Worm (Caenorhabditis elegans) whole organism, late embryonic: ENCODE measurements around the gene ZK1098.12.

Experiments used
- C38D4.7 ChIP-seq: fragments of 200-800 bp; sonication (Bioruptor generic); optimal IDR thresholded peaks from 2 replicates; lab custom pipeline; 2018; ENCODE audit warnings: mild to moderate bottlenecking, missing genetic modification characterization, moderate library complexity, missing compliant biosample characterization
- K02D7.2 ChIP-seq: sonication (generic microtip); optimal IDR thresholded peaks from 2 replicates; lab custom pipeline; 2017; ENCODE audit warnings: mild to moderate bottlenecking, missing genetic modification characterization, missing compliant biosample characterization
- Y22D7AL.16 ChIP-seq: sonication (generic microtip); optimal IDR thresholded peaks from 2 replicates; lab custom pipeline; 2016; ENCODE audit warnings: missing genetic modification characterization, missing compliant biosample characterization
- ahr-1 ChIP-seq: sonication (generic microtip); optimal IDR thresholded peaks from 2 replicates; lab custom pipeline; 2016; ENCODE audit warnings: missing genetic modification characterization, missing compliant biosample characterization
- ceh-14 ChIP-seq: sonication (generic microtip); optimal IDR thresholded peaks from 2 replicates; lab custom pipeline; 2016; ENCODE audit warnings: missing genotype, missing genetic modification characterization, missing compliant biosample characterization
- ceh-18 ChIP-seq: sonication (generic microtip); optimal IDR thresholded peaks from 2 replicates; lab custom pipeline; 2016; ENCODE audit warnings: missing genetic modification characterization, missing compliant biosample characterization
- ceh-30 ChIP-seq: fragments of 150-350 bp; optimal IDR thresholded peaks from 2 replicates; lab custom pipeline; 2014; ENCODE audit warnings: missing biosample characterization, missing genetic modification characterization
- ceh-45 ChIP-seq: fragments of 200-800 bp; sonication (Bioruptor generic); IDR thresholded peaks from 2 replicates; pipeline ENCODE4 v1.3.6; 2022; ENCODE audit warnings: missing genetic modification reagents, missing genetic modification characterization, missing compliant biosample characterization
- ceh-48 ChIP-seq: sonication (generic microtip); optimal IDR thresholded peaks from 2 replicates; lab custom pipeline; 2016; ENCODE audit warnings: missing genetic modification characterization, inconsistent platforms, missing compliant biosample characterization
- ceh-6 ChIP-seq: fragments of 200-800 bp; sonication (Bioruptor generic); optimal IDR thresholded peaks from 2 replicates; lab custom pipeline; 2018; ENCODE audit warnings: mild to moderate bottlenecking, missing genetic modification characterization, missing compliant biosample characterization
- ceh-9 ChIP-seq: sonication (generic microtip); optimal IDR thresholded peaks from 2 replicates; lab custom pipeline; 2016; ENCODE audit warnings: mild to moderate bottlenecking, missing genetic modification characterization, inconsistent platforms, missing compliant biosample characterization
- che-1 ChIP-seq: sonication (generic microtip); optimal IDR thresholded peaks from 2 replicates; lab custom pipeline; 2016; ENCODE audit warnings: mild to moderate bottlenecking, missing genetic modification characterization, missing compliant biosample characterization
- dve-1 ChIP-seq: sonication (generic microtip); optimal IDR thresholded peaks from 2 replicates; lab custom pipeline; 2017; ENCODE audit warnings: antibody characterized with exemption, mild to moderate bottlenecking, missing genetic modification characterization, missing compliant biosample characterization
- elt-4 ChIP-seq: sonication (generic microtip); optimal IDR thresholded peaks from 2 replicates; lab custom pipeline; 2016; ENCODE audit warnings: missing genetic modification characterization, missing compliant biosample characterization
- fax-1 ChIP-seq: sonication (generic microtip); optimal IDR thresholded peaks from 2 replicates; lab custom pipeline; 2016; ENCODE audit warnings: missing genotype, missing genetic modification characterization, missing compliant biosample characterization
- fkh-10 ChIP-seq: fragments of 150-350 bp; optimal IDR thresholded peaks from 2 replicates; lab custom pipeline; 2014; ENCODE audit warnings: missing biosample characterization, missing genetic modification reagents, missing genetic modification characterization
- hlh-15 ChIP-seq: sonication (generic microtip); optimal IDR thresholded peaks from 2 replicates; lab custom pipeline; 2016; ENCODE audit warnings: missing genetic modification characterization, missing compliant biosample characterization
- hlh-6 ChIP-seq: sonication (generic microtip); optimal IDR thresholded peaks from 2 replicates; lab custom pipeline; 2016; ENCODE audit warnings: missing genotype, missing genetic modification characterization, missing compliant biosample characterization
- hlh-8 ChIP-seq: sonication (generic microtip); optimal IDR thresholded peaks from 2 replicates; lab custom pipeline; 2016; ENCODE audit warnings: missing genotype, missing genetic modification characterization, missing compliant biosample characterization
- lim-6 ChIP-seq: sonication (generic microtip); optimal IDR thresholded peaks from 2 replicates; lab custom pipeline; 2016; ENCODE audit warnings: missing genetic modification characterization, missing compliant biosample characterization
- madf-2 ChIP-seq: sonication (generic microtip); optimal IDR thresholded peaks from 2 replicates; lab custom pipeline; 2017; ENCODE audit warnings: missing genetic modification characterization, missing compliant biosample characterization
- mec-3 ChIP-seq: sonication (generic microtip); optimal IDR thresholded peaks from 2 replicates; lab custom pipeline; 2016; ENCODE audit warnings: borderline replicate concordance, missing genetic modification characterization, missing compliant biosample characterization
- nfya-1 ChIP-seq: sonication (generic microtip); optimal IDR thresholded peaks from 2 replicates; lab custom pipeline; 2017; ENCODE audit warnings: missing genetic modification characterization, mild to moderate bottlenecking, missing compliant biosample characterization, antibody characterized with exemption, moderate library complexity
- nhr-232 ChIP-seq: sonication (generic microtip); optimal IDR thresholded peaks from 2 replicates; lab custom pipeline; 2016; ENCODE audit warnings: missing genetic modification characterization, missing compliant biosample characterization
- npax-4 ChIP-seq: sonication (generic microtip); optimal IDR thresholded peaks from 2 replicates; lab custom pipeline; 2016; ENCODE audit warnings: missing genetic modification characterization, missing compliant biosample characterization
- odd-2 ChIP-seq: sonication (generic microtip); optimal IDR thresholded peaks from 2 replicates; lab custom pipeline; 2017; ENCODE audit warnings: antibody characterized with exemption, mild to moderate bottlenecking, missing genetic modification characterization, missing compliant biosample characterization
- pag-3 ChIP-seq: sonication (generic microtip); optimal IDR thresholded peaks from 2 replicates; lab custom pipeline; 2016; ENCODE audit warnings: missing compliant biosample characterization, missing genetic modification characterization, borderline replicate concordance
- pat-9 ChIP-seq: fragments of 200-800 bp; sonication (Bioruptor generic); optimal IDR thresholded peaks from 2 replicates; lab custom pipeline; 2018; ENCODE audit warnings: mild to moderate bottlenecking, missing genetic modification characterization, moderate library complexity, missing compliant biosample characterization
- ref-2 ChIP-seq: sonication (generic microtip); optimal IDR thresholded peaks from 2 replicates; lab custom pipeline; 2016; ENCODE audit warnings: missing genetic modification characterization, missing compliant biosample characterization
- rnt-1 ChIP-seq: sonication (generic microtip); optimal IDR thresholded peaks from 2 replicates; lab custom pipeline; 2016; ENCODE audit warnings: missing genetic modification characterization, missing compliant biosample characterization
- sox-4 ChIP-seq: sonication (generic microtip); optimal IDR thresholded peaks from 2 replicates; lab custom pipeline; 2017; ENCODE audit warnings: mild to moderate bottlenecking, missing genetic modification characterization, inconsistent platforms, missing compliant biosample characterization
- syd-9 ChIP-seq: sonication (generic microtip); optimal IDR thresholded peaks from 2 replicates; lab custom pipeline; 2016; ENCODE audit warnings: mild to moderate bottlenecking, missing genetic modification characterization, moderate library complexity, missing compliant biosample characterization
- tbx-2 ChIP-seq: sonication (generic microtip); optimal IDR thresholded peaks from 2 replicates; lab custom pipeline; 2016; ENCODE audit warnings: missing genetic modification characterization, missing compliant biosample characterization
- tbx-7 ChIP-seq: sonication (generic microtip); optimal IDR thresholded peaks from 2 replicates; lab custom pipeline; 2016; ENCODE audit warnings: missing genotype, missing genetic modification characterization, missing compliant biosample characterization
- ttx-3 ChIP-seq: sonication (generic microtip); optimal IDR thresholded peaks from 2 replicates; lab custom pipeline; 2016; ENCODE audit warnings: missing genetic modification reagents, missing genetic modification characterization, missing compliant biosample characterization
- unc-42 ChIP-seq: sonication (generic microtip); optimal IDR thresholded peaks from 2 replicates; lab custom pipeline; 2016; ENCODE audit warnings: missing genotype, missing genetic modification characterization, missing compliant biosample characterization
- unc-55 ChIP-seq: sonication (generic microtip); optimal IDR thresholded peaks from 2 replicates; lab custom pipeline; 2017; ENCODE audit warnings: missing biosample characterization, missing genetic modification reagents, missing genetic modification characterization
- unc-86 ChIP-seq: sonication (generic microtip); optimal IDR thresholded peaks from 2 replicates; lab custom pipeline; 2016; ENCODE audit warnings: missing genetic modification characterization, missing compliant biosample characterization
- zip-5 ChIP-seq: sonication (generic microtip); optimal IDR thresholded peaks from 2 replicates; lab custom pipeline; 2016; ENCODE audit warnings: missing genetic modification characterization, missing compliant biosample characterization
- ztf-16 ChIP-seq: sonication (generic microtip); optimal IDR thresholded peaks from 2 replicates; lab custom pipeline; 2017; ENCODE audit warnings: missing genetic modification characterization, missing compliant biosample characterization

Gene ZK1098.12

ce11 chrIII:9559381-9559881 lies 14.5 kb downstream of the ZK1098.12 start, which contains the start of gene C48B4.7:
C48B4.7 (minus strand) TSS chrIII:9559431.
- TF ChIP-seq hlh-6 (tag; lab: Kevin White, UChicago), result no peak
- TF ChIP-seq dve-1 (tag; lab: Kevin White, UChicago), result no peak
- TF ChIP-seq ceh-45 (GFP tag; lab: Robert Waterston, UW), result no peak
- TF ChIP-seq npax-4 (tag; lab: Kevin White, UChicago), result no peak
- no peak for TF ChIP-seq tbx-7 (tag; lab: Kevin White, UChicago)
- TF ChIP-seq ceh-6 (GFP tag; lab: Kevin White, UChicago), result no peak
- TF ChIP-seq ceh-14, result no peak
- no peak for TF ChIP-seq pag-3 (tag; lab: Kevin White, UChicago)
- no peak for TF ChIP-seq elt-4 (tag; lab: Kevin White, UChicago)
- no peak for TF ChIP-seq mec-3 (tag; lab: Kevin White, UChicago)
- TF ChIP-seq hlh-8 (tag; lab: Kevin White, UChicago), result no peak
- no peak for TF ChIP-seq zip-5 (tag; lab: Kevin White, UChicago)
- no peak for TF ChIP-seq nfya-1 (tag; lab: Kevin White, UChicago)
- TF ChIP-seq ahr-1 (tag; lab: Kevin White, UChicago), result no peak

DNA sequence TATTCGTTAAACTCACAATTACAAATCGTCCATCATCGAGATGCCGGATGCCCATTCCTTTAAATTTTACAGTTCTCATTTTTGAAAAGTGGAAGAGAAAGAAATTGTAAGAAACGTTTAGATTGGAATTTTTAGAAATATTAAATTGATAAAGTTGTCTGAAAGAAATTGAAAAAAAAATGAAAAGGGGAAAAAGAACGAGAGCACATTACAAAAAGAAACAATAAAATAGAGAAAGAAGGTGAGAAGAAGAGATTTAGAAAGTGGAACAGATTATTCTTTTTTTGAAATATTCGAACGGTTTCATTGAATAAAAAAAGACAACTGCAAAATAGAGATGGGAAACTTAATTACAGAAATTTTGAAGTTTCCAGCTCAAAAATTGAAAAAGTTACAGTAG lies 16.2 kb downstream of the ZK1098.12 start, which contains the start of gene C48B4.8:
C48B4.8 (minus strand) TSS at position 101 of the 400 bp plus-strand sequence.
- TF ChIP-seq hlh-15 (tag; lab: Kevin White, UChicago) (no peak), syd-9 (tag; lab: Kevin White, UChicago) (no peak), elt-4 (tag; lab: Kevin White, UChicago) (no peak), fax-1 (no peak), che-1 (no peak), tbx-2 (tag; lab: Kevin White, UChicago) (no peak), npax-4 (tag; lab: Kevin White, UChicago) (no peak), hlh-6 (tag; lab: Kevin White, UChicago) (no peak), nhr-232 (tag; lab: Kevin White, UChicago) (no peak), fkh-10 (GFP tag; lab: Kevin White, UChicago) (no peak), unc-55 (GFP tag; lab: Kevin White, UChicago) (no peak), ztf-16 (tag; lab: Kevin White, UChicago) (no peak), ceh-48 (no peak)
- TF ChIP-seq, all 69 proteins: peak for 0

ce11 chrIII:9563235-9563634 lies 18.3 kb downstream of the ZK1098.12 start, which contains the start of gene C48B4.9:
C48B4.9 (minus strand) TSS chrIII:9563335.
- TF ChIP-seq hlh-15 (tag; lab: Kevin White, UChicago), result no peak
- TF ChIP-seq nfya-1 (tag; lab: Kevin White, UChicago), result no peak
- no peak for TF ChIP-seq tbx-7 (tag; lab: Kevin White, UChicago)
- TF ChIP-seq C38D4.7, result no peak
- no peak for TF ChIP-seq sox-4
- no peak for TF ChIP-seq pat-9
- TF ChIP-seq Y22D7AL.16 (tag; lab: Kevin White, UChicago), result no peak
- TF ChIP-seq odd-2 (tag; lab: Kevin White, UChicago), result no peak
- TF ChIP-seq madf-2 (tag; lab: Kevin White, UChicago), result no peak

DNA sequence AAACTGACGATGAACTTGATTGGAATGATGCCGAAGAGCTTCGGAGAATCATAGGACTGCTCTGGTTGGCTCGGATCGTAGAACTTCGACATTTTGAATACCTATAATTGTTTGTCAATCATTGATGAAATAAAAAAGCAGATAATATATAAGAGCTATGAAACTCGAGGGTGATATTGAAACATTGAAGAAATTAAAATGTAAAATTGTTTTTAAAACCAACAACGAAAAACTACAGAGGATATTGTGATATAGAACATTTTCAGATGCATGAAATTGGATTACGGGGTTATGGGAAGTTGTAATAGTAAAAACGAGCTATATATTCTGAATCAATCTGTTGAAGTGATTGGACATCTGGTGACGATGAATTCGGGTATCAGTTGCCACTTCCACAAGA lies 19.5 kb downstream of the ZK1098.12 start, which contains the start of gene C48B4.10:
C48B4.10 (minus strand) TSS at position 101 of the 400 bp plus-strand sequence.
- TF ChIP-seq unc-86 (tag; lab: Kevin White, UChicago) (no peak), tbx-7 (tag; lab: Kevin White, UChicago) (no peak), syd-9 (tag; lab: Kevin White, UChicago) (no peak), ceh-9 (tag; lab: Kevin White, UChicago) (no peak), lim-6 (tag; lab: Kevin White, UChicago) (no peak), ceh-30 (tag; lab: Kevin White, UChicago) (no peak), madf-2 (tag; lab: Kevin White, UChicago) (no peak), K02D7.2 (tag; lab: Kevin White, UChicago) (no peak), ceh-18 (tag; lab: Kevin White, UChicago) (no peak), npax-4 (tag; lab: Kevin White, UChicago) (no peak), unc-42 (tag; lab: Kevin White, UChicago) (no peak), che-1 (no peak), fax-1 (no peak), ttx-3 (tag; lab: Kevin White, UChicago) (no peak), pag-3 (tag; lab: Kevin White, UChicago) (no peak), rnt-1 (no peak), ref-2 (tag; lab: Kevin White, UChicago) (no peak), mec-3 (tag; lab: Kevin White, UChicago) (no peak), ceh-6 (GFP tag; lab: Kevin White, UChicago) (no peak)
